Worm (Caenorhabditis elegans): ENCODE results near the gene C46C2.3.
A peak's percentile ranks its signal among the peaks of the same experiment; 100 is the strongest.

Gene C46C2.3

DNA sequence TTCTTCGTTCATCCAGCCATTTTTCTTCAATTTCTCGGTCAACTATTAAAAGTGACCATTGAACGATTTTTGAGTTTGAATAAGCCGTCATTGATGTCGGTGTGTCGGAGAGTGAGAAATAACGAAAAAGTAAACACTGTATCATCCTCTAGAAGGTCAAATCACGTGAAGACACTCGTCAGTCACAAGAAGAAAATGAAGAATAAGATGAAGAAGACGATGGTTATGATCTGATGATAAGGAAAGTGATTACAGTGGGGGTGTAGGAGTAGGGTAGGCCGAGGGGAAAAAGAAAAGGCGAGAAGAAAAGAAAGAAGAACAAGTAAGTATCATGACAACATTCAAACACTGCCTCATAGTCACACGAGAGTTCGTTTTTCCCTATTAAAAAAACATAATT lies 26.8 kb upstream of the C46C2.3 start (continued):
- TF ChIP-seq Y56A3A.18 (GFP tag; IDR thresholded peaks at IDR 0.05) (no peak), T07F8.4 (tag; optimal IDR thresholded peaks at IDR 0.05) (no peak), B0035.1 (tag; optimal IDR thresholded peaks at IDR 0.05) (no peak), ztf-6 (GFP tag; IDR thresholded peaks at IDR 0.05) (no peak), nhr-120 (GFP tag; IDR thresholded peaks at IDR 0.05) (no peak), Y53G8AR.9 (GFP tag; conservative IDR thresholded peaks at IDR 0.05) (no peak), lsy-27 (tag; optimal IDR thresholded peaks at IDR 0.05; ENCODE audit: borderline replicate concordance, insufficient read depth) (no peak), unc-62 (GFP tag; optimal IDR thresholded peaks at IDR 0.05) (no peak), unc-130 (GFP tag; optimal IDR thresholded peaks at IDR 0.05) (no peak), B0261.1 (tag; optimal IDR thresholded peaks at IDR 0.05) (no peak), ceh-100 (GFP tag; IDR thresholded peaks at IDR 0.05) (no peak), K11D2.4 (GFP tag; IDR thresholded peaks at IDR 0.05) (no peak), F57C9.4 (tag; optimal IDR thresholded peaks at IDR 0.05) (no peak), snpc-3.4 (tag; optimal IDR thresholded peaks at IDR 0.05) (no peak), cebp-1 (GFP tag; IDR thresholded peaks at IDR 0.05) (no peak), cebp-1 (tag; optimal IDR thresholded peaks at IDR 0.05) (peak; percentile 70), F49E8.2 (tag; optimal IDR thresholded peaks at IDR 0.05; ENCODE audit: insufficient read depth) (no peak), egl-44 (GFP tag; IDR thresholded peaks at IDR 0.05) (no peak), sptf-2 (GFP tag; optimal IDR thresholded peaks at IDR 0.05) (no peak), B0336.3 (GFP tag; IDR thresholded peaks at IDR 0.05) (no peak; the same call in 1 of the 2 replicates), ceh-79 (tag; optimal IDR thresholded peaks at IDR 0.05) (no peak), K12H6.12 (tag; optimal IDR thresholded peaks at IDR 0.05) (no peak), tbp1 (GFP tag; optimal IDR thresholded peaks at IDR 0.05) (peak; percentile 13), snpc-4 (GFP tag; optimal IDR thresholded peaks at IDR 0.05) (no peak), snpc-4 (tag; optimal IDR thresholded peaks at IDR 0.05) (peak in 1 of 4 experiments; percentile 61), F52B5.7 (tag; optimal IDR thresholded peaks at IDR 0.05) (no peak), nhr-27 (tag; optimal IDR thresholded peaks at IDR 0.05) (no peak), cebp-2 (GFP tag; IDR thresholded peaks at IDR 0.05) (no peak), F10E7.11 (tag; optimal IDR thresholded peaks at IDR 0.05) (no peak), ceh-58 (GFP tag; IDR thresholded peaks at IDR 0.05) (no peak), dox-1 (GFP tag; IDR thresholded peaks at IDR 0.05) (no peak), him-1 (tag; optimal IDR thresholded peaks at IDR 0.05) (no peak), let-607 (tag; optimal IDR thresholded peaks at IDR 0.05) (peak in 1 of 2 experiments; percentile 20), atf-7 (tag; optimal IDR thresholded peaks at IDR 0.05) (peak; percentile 49), ama-1 (optimal IDR thresholded peaks at IDR 0.05) (no peak), ama-1 (GFP tag; optimal IDR thresholded peaks at IDR 0.05) (no peak), mes-4 (tag; optimal IDR thresholded peaks at IDR 0.05) (no peak), sea-2 (GFP tag; IDR thresholded peaks at IDR 0.05) (no peak), ZK185.1 (tag; optimal IDR thresholded peaks at IDR 0.05; ENCODE audit: poor library complexity, severe bottlenecking) (no peak), ztf-28 (GFP tag; IDR thresholded peaks at IDR 0.05) (no peak), F22D6.2 (tag; optimal IDR thresholded peaks at IDR 0.05) (no peak), attf-6 (GFP tag; IDR thresholded peaks at IDR 0.05) (no peak), ceh-91 (GFP tag; IDR thresholded peaks at IDR 0.05) (no peak), lin-54 (GFP tag; optimal IDR thresholded peaks at IDR 0.05) (peak; percentile 34), D2030.7 (GFP tag; IDR thresholded peaks at IDR 0.05) (no peak), bed-1 (GFP tag; IDR thresholded peaks at IDR 0.05) (no peak), mcd-1 (GFP tag; IDR thresholded peaks at IDR 0.05) (0 out of 2 replicates have a peak, but pooled peaks have one; percentile 26), xnd-1 (tag; optimal IDR thresholded peaks at IDR 0.05) (no peak), T26A5.8 (tag; optimal IDR thresholded peaks at IDR 0.05) (no peak), somi-1 (GFP tag; optimal IDR thresholded peaks at IDR 0.05) (peak; percentile 78)

All from whole organism, young adult.